Worm (Caenorhabditis elegans) whole organism, young adult: Measurements from ENCODE around the gene Y116A8C.25.
A peak's percentile ranks its signal among the peaks of the same experiment; 100 is the strongest.

Source experiments
- B0336.3 ChIP-seq: fragments of 200-800 bp; sonication (Bioruptor generic); IDR thresholded peaks from 2 replicates; pipeline ENCODE4 v1.3.6; 2022; ENCODE audit warnings: missing genetic modification characterization, missing compliant biosample characterization
- F23B12.7 ChIP-seq: sonication (generic microtip); optimal IDR thresholded peaks from 2 replicates; lab custom pipeline; 2017; ENCODE audit warnings: missing genetic modification characterization, mild to moderate bottlenecking, missing compliant biosample characterization, antibody characterized with exemption, moderate library complexity; ENCODE audit not compliant: insufficient read depth
- F49E8.2 ChIP-seq: sonication (generic microtip); optimal IDR thresholded peaks from 3 replicates; lab custom pipeline; 2017; ENCODE audit warnings: missing genetic modification characterization, mild to moderate bottlenecking, missing compliant biosample characterization, antibody characterized with exemption, moderate library complexity; ENCODE audit not compliant: insufficient read depth
- K11D2.4 ChIP-seq: fragments of 200-800 bp; sonication (Bioruptor generic); IDR thresholded peaks from 2 replicates; pipeline ENCODE4 v1.3.6; 2022; ENCODE audit warnings: missing genetic modification reagents, missing genetic modification characterization, missing compliant biosample characterization
- T07F8.4 ChIP-seq: sonication (generic microtip); optimal IDR thresholded peaks from 2 replicates; lab custom pipeline; 2016; ENCODE audit warnings: mild to moderate bottlenecking, missing genetic modification characterization, moderate library complexity, missing compliant biosample characterization
- Y53F4B.3 ChIP-seq: fragments of 200-800 bp; sonication (Bioruptor generic); IDR thresholded peaks from 2 replicates; pipeline ENCODE4 v1.3.6; 2022; ENCODE audit warnings: missing genetic modification reagents, missing genetic modification characterization, missing compliant biosample characterization
- aptf-2 ChIP-seq: fragments of 200-800 bp; sonication (Bioruptor generic); conservative IDR thresholded peaks from 2 replicates; pipeline ENCODE4 v1.3.6; 2022; ENCODE audit warnings: missing genetic modification reagents, missing genetic modification characterization, missing compliant biosample characterization
- atf-7 ChIP-seq: sonication (generic microtip); optimal IDR thresholded peaks from 2 replicates; lab custom pipeline; 2017; ENCODE audit warnings: mild to moderate bottlenecking, missing genetic modification characterization, missing compliant biosample characterization
- athp-1 ChIP-seq: sonication (generic microtip); optimal IDR thresholded peaks from 2 replicates; lab custom pipeline; 2017; ENCODE audit warnings: mild to moderate bottlenecking, missing genetic modification characterization, missing compliant biosample characterization
- cebp-2 ChIP-seq: fragments of 200-800 bp; sonication (Bioruptor generic); IDR thresholded peaks from 2 replicates; pipeline ENCODE4 v1.3.6; 2022; ENCODE audit warnings: missing genetic modification characterization, missing compliant biosample characterization
- ceh-100 ChIP-seq: fragments of 200-800 bp; sonication (Bioruptor generic); IDR thresholded peaks from 2 replicates; pipeline ENCODE4 v1.3.6; 2022; ENCODE audit warnings: missing genetic modification reagents, missing genetic modification characterization, missing compliant biosample characterization
- die-1 ChIP-seq: sonication (generic microtip); optimal IDR thresholded peaks from 2 replicates; lab custom pipeline; 2016; ENCODE audit warnings: missing genotype, mild to moderate bottlenecking, missing genetic modification characterization, missing compliant biosample characterization
- egl-44 ChIP-seq: fragments of 200-800 bp; sonication (Bioruptor generic); IDR thresholded peaks from 2 replicates; pipeline ENCODE4 v1.3.6; 2022; ENCODE audit warnings: missing genetic modification reagents, missing genetic modification characterization, missing compliant biosample characterization
- egrh-3 ChIP-seq: fragments of 200-800 bp; sonication (Bioruptor generic); IDR thresholded peaks from 2 replicates; pipeline ENCODE4 v1.3.6; 2022; ENCODE audit warnings: missing genetic modification reagents, missing genetic modification characterization, missing compliant biosample characterization
- ekl-4 ChIP-seq: fragments of 200-800 bp; sonication (Bioruptor generic); IDR thresholded peaks from 2 replicates; pipeline ENCODE4 v1.3.6; 2022; ENCODE audit warnings: missing genetic modification reagents, missing genetic modification characterization, missing compliant biosample characterization
- fkh-3 ChIP-seq: sonication (generic microtip); optimal IDR thresholded peaks from 2 replicates; lab custom pipeline; 2016; ENCODE audit warnings: mild to moderate bottlenecking, missing genetic modification characterization, missing compliant biosample characterization
- hmg-1.2 ChIP-seq: fragments of 200-800 bp; sonication (Bioruptor generic); IDR thresholded peaks from 2 replicates; pipeline ENCODE4 v1.3.6; 2022; ENCODE audit warnings: missing genetic modification reagents, missing genetic modification characterization, missing compliant biosample characterization
- let-607 ChIP-seq, 2 experiments: fragments of 200-800 bp in 1 of 2; sonication (Bioruptor generic) in 1 of 2; sonication (generic microtip) in 1 of 2; optimal IDR thresholded peaks; 2 replicates each; lab custom pipeline; 2016 to 2018; ENCODE audit warnings: mild to moderate bottlenecking in 2 of 2, missing compliant biosample characterization in 2 of 2, missing genetic modification characterization in 2 of 2, moderate library complexity in 2 of 2, missing genotype in 1 of 2
- madf-10 ChIP-seq: sonication (generic microtip); optimal IDR thresholded peaks from 2 replicates; lab custom pipeline; 2016; ENCODE audit warnings: mild to moderate bottlenecking, missing genetic modification characterization, missing compliant biosample characterization
- mcd-1 ChIP-seq: fragments of 200-800 bp; sonication (Bioruptor generic); IDR thresholded peaks from 2 replicates; pipeline ENCODE4 v1.3.6; 2022; ENCODE audit warnings: missing genetic modification reagents, missing genetic modification characterization, missing compliant biosample characterization
- mxl-1 ChIP-seq: sonication (generic microtip); optimal IDR thresholded peaks from 2 replicates; lab custom pipeline; 2016; ENCODE audit warnings: missing genetic modification characterization, missing compliant biosample characterization
- nfyb-1 ChIP-seq: fragments of 200-800 bp; sonication (Bioruptor generic); IDR thresholded peaks from 2 replicates; pipeline ENCODE4 v1.3.6; 2022; ENCODE audit warnings: missing genetic modification reagents, missing genetic modification characterization, missing compliant biosample characterization
- nhr-27 ChIP-seq: fragments of 200-800 bp; sonication (Bioruptor generic); optimal IDR thresholded peaks from 2 replicates; lab custom pipeline; 2018; ENCODE audit warnings: mild to moderate bottlenecking, missing genetic modification characterization, moderate library complexity, missing compliant biosample characterization
- rec-8 ChIP-seq, 2 experiments: sonication (generic microtip); optimal IDR thresholded peaks; 2 replicates each; lab custom pipeline; 2016; ENCODE audit warnings: mild to moderate bottlenecking in 2 of 2, missing genetic modification characterization in 2 of 2, missing genetic modification reagents in 2 of 2, missing genotype in 2 of 2, missing biosample characterization in 1 of 2, missing compliant biosample characterization in 1 of 2, moderate library complexity in 1 of 2
- repo-1 ChIP-seq: sonication (generic microtip); optimal IDR thresholded peaks from 2 replicates; lab custom pipeline; 2017; ENCODE audit warnings: mild to moderate bottlenecking, missing genetic modification characterization, missing compliant biosample characterization
- snpc-1.3 ChIP-seq: sonication (generic microtip); optimal IDR thresholded peaks from 2 replicates; lab custom pipeline; 2017; ENCODE audit warnings: missing genetic modification characterization, mild to moderate bottlenecking, missing compliant biosample characterization, antibody characterized with exemption, moderate library complexity, missing genotype, missing genetic modification reagents; ENCODE audit not compliant: insufficient read depth
- snpc-3.4 ChIP-seq: sonication (generic microtip); optimal IDR thresholded peaks from 2 replicates; lab custom pipeline; 2017; ENCODE audit warnings: missing genetic modification characterization, mild to moderate bottlenecking, missing compliant biosample characterization, antibody characterized with exemption, moderate library complexity, missing genotype, missing genetic modification reagents
- snpc-4 ChIP-seq, 5 experiments: fragments of 150-350 bp in 1 of 5; sonication (generic microtip) in 4 of 5; optimal IDR thresholded peaks; 2 replicates each; lab custom pipeline; 2014 to 2018; ENCODE audit warnings: missing genetic modification characterization in 5 of 5, missing biosample characterization in 3 of 5, antibody characterized with exemption in 2 of 5, mild to moderate bottlenecking in 2 of 5, missing compliant biosample characterization in 2 of 5, missing genotype in 2 of 5, moderate library complexity in 2 of 5, missing genetic modification reagents in 1 of 5
- sptf-2 ChIP-seq: fragments of 200-800 bp; sonication (Bioruptor generic); optimal IDR thresholded peaks from 2 replicates; lab custom pipeline; 2018; ENCODE audit warnings: mild to moderate bottlenecking, missing genetic modification characterization, missing compliant biosample characterization
- tbx-9 ChIP-seq: sonication (generic microtip); optimal IDR thresholded peaks from 2 replicates; lab custom pipeline; 2016; ENCODE audit warnings: borderline replicate concordance, missing genetic modification characterization, inconsistent platforms, missing compliant biosample characterization
- tlf-1 ChIP-seq: fragments of 200-800 bp; sonication (Bioruptor generic); optimal IDR thresholded peaks from 2 replicates; lab custom pipeline; 2018; ENCODE audit warnings: mild to moderate bottlenecking, missing genetic modification characterization, missing compliant biosample characterization
- unc-62 ChIP-seq: fragments of 150-350 bp; optimal IDR thresholded peaks from 2 replicates; lab custom pipeline; 2014; ENCODE audit warnings: missing biosample characterization, missing genetic modification reagents, missing genetic modification characterization
- zfh-2 ChIP-seq: fragments of 200-800 bp; sonication (Bioruptor generic); conservative IDR thresholded peaks from 2 replicates; pipeline ENCODE4 v1.3.6; 2022; ENCODE audit warnings: missing genetic modification reagents, missing genetic modification characterization, missing compliant biosample characterization
- zim-3 ChIP-seq: sonication (generic microtip); optimal IDR thresholded peaks from 2 replicates; lab custom pipeline; 2017; ENCODE audit warnings: mild to moderate bottlenecking, missing genetic modification characterization, moderate library complexity, missing compliant biosample characterization
- ztf-22 ChIP-seq: fragments of 200-800 bp; sonication (Bioruptor generic); optimal IDR thresholded peaks from 2 replicates; lab custom pipeline; 2018; ENCODE audit warnings: mild to moderate bottlenecking, missing genetic modification characterization, moderate library complexity, missing compliant biosample characterization

Y116A8C.25 gene

DNA sequence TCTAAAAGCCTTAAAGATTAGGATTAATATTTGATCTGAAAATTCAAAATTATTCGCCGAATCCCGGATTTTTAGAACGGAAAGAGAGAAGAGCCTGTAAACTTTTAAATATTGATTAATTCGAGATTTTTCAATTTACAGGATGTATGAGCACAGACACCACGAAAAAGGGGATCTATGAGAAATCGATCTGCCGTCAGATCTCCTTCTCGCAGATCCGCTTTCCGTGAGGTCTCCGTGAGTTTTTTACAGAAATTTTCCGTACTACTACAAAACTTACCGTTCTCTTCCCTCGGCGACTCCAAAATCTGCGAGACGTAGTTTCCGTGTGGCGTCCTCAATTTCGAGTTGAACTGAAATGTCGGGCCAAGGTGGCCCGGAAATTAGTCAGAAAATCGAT, 29.7 kb upstream of the Y116A8C.25 start (continued):
- TF ChIP-seq athp-1 (tag; lab: Kevin White, UChicago) (no peak), ekl-4 (no peak), atf-7 (tag; lab: Kevin White, UChicago) (no peak), ceh-100 (GFP tag; lab: Robert Waterston, UW) (peak; percentile 74), K11D2.4 (GFP tag; lab: Robert Waterston, UW) (no peak), mcd-1 (GFP tag; lab: Robert Waterston, UW) (no peak), fkh-3 (tag; lab: Kevin White, UChicago) (no peak), let-607 (tag; optimal IDR thresholded peaks at IDR 0.05; lab: Kevin White, UChicago) (no peak), ztf-22 (GFP tag; lab: Kevin White, UChicago) (no peak)
- TF ChIP-seq, all 124 proteins: peak for 5

DNA sequence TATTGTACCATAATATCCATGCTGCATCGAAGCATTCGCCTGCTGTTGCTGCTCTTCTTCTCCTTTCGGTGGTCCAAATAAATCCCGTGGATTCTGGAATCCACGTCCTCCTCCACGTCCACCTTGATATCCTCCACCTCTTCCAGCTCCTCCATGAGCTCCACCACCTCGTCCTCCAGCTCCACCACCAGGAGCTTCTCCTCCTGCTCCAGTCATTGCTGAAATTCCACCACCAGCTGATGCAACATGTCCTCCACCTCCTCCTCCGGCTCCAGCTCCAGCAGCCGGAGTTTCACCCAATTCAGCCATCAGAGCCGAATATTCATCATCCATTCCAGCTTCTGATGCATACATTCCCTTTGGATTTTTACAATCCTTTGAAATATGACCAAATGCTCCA, 27.0 kb upstream of the Y116A8C.25 start:
- TF ChIP-seq T07F8.4 (tag; lab: Kevin White, UChicago) (no peak), zfh-2 (GFP tag; lab: Robert Waterston, UW) (peak; percentile 81), repo-1 (tag; lab: Kevin White, UChicago) (peak; percentile 39), die-1 (no peak), egrh-3 (GFP tag; lab: Robert Waterston, UW) (peak; percentile 70; the same call in 1 of the 2 replicates), cebp-2 (GFP tag; lab: Robert Waterston, UW) (0 out of 2 replicates have a peak, but pooled peaks have one; percentile 22)

DNA sequence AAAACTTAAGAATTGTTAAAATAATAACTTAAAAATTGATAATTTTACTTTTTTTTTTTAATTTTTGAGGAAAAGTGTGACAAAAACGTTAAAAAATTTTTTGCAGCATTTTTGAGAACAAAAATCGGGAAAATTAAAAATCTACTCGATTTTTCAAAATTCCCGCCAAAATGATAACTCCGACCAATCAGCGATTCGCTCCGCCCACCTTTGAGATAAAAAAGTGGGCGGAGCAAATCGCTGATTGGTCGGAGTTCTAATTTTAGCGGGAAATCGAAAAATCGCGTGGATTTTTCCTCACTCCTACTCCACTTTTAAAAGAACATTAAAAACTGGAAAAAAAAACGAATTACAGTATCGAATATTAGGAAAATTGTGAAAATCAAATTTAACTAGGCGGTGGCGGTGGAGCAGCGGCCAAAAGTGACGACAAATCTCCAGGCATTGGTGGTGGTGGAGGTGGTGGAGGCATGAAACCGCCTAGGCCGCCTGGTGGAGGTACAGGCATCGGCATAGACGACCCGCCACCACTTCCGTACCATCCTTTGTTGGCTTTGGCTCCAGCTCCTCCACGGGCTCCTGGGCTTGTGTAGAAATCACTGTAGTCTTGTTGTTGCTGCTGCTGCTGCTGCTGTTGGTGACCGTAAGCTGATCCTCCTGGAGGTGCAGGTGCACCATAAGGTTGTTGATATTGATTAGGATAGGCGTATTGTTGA, 25.8 kb upstream of the Y116A8C.25 start:
- TF ChIP-seq nfyb-1 (GFP tag; lab: Robert Waterston, UW) (peak; percentile 68), zfh-2 (GFP tag; lab: Robert Waterston, UW) (peak; percentile 76), mxl-1 (tag; lab: Kevin White, UChicago) (no peak), snpc-4 (GFP tag; optimal IDR thresholded peaks at IDR 0.05; lab: Kevin White, UChicago) (no peak), snpc-4 (tag; optimal IDR thresholded peaks at IDR 0.05; lab: Kevin White, UChicago) (peak in 1 of 4 experiments; percentile 21), egrh-3 (GFP tag; lab: Robert Waterston, UW) (peak; percentile 35; the same call in 1 of the 2 replicates)

DNA sequence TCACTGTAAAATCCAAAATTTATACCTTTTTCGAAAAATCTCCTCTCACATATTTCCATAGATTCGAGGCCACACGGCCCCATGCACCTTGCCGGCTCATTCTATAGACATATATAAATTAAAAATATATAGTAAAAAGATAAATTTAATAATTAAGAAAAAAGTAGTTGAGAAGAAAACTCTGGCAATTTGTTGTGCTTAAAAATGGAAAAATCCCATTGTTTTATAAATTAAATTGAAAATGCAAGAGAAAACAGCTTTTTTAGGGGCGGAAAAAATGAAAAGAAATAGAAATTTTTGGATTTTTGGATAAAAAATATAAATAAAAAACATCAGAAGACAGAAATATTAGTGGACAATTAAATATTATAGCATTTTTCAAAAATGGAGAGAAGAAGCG, 25.1 kb upstream of the Y116A8C.25 start, which contains the start of gene Y116A8C.30:
Gene Y116A8C.30, minus strand, starts transcription at position 101 of the 400 bp plus-strand sequence.
- TF ChIP-seq egrh-3 (GFP tag; lab: Robert Waterston, UW) (no peak), snpc-4 (GFP tag; optimal IDR thresholded peaks at IDR 0.05; lab: Kevin White, UChicago) (no peak), snpc-4 (tag; optimal IDR thresholded peaks at IDR 0.05; lab: Kevin White, UChicago) (peak in 1 of 4 experiments; percentile 45)

DNA sequence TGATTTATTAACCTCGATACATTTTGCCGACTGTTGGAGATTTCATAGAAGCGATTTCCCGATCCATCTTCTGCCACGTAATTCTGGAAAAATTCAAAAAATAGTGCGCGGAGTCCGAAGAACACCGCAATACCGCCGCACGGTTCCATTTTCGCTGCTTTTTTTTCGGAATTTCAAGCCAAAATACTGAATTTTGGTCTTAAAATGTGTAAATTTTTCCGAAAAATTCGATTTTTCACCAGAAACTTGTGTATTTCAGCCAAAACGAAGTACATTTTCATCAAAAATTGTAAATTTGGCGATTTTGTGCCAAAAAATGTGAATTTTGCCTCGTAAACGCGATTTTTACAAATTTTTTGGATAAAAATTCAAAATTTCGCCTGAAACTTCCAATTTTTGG, 24.6 kb upstream of the Y116A8C.25 start:
- TF ChIP-seq zim-3 (tag; lab: Kevin White, UChicago) (no peak), F49E8.2 (tag; lab: Kevin White, UChicago) (no peak), rec-8 (tag; optimal IDR thresholded peaks at IDR 0.05; lab: Kevin White, UChicago) (no peak), egl-44 (GFP tag; lab: Robert Waterston, UW) (no peak), snpc-3.4 (tag; lab: Kevin White, UChicago) (no peak), sptf-2 (GFP tag; lab: Kevin White, UChicago) (no peak), snpc-1.3 (tag; lab: Kevin White, UChicago) (no peak), unc-62 (GFP tag; lab: Kevin White, UChicago) (no peak), B0336.3 (GFP tag; lab: Robert Waterston, UW) (no peak), F23B12.7 (tag; lab: Kevin White, UChicago) (no peak), snpc-4 (GFP tag; optimal IDR thresholded peaks at IDR 0.05; lab: Kevin White, UChicago) (no peak), snpc-4 (tag; optimal IDR thresholded peaks at IDR 0.05; lab: Kevin White, UChicago) (no peak), hmg-1.2 (GFP tag; lab: Robert Waterston, UW) (no peak), cebp-2 (GFP tag; lab: Robert Waterston, UW) (no peak), nhr-27 (tag; lab: Kevin White, UChicago) (no peak), aptf-2 (GFP tag; lab: Robert Waterston, UW) (no peak), madf-10 (no peak), tlf-1 (GFP tag; lab: Kevin White, UChicago) (no peak), tbx-9 (tag; lab: Kevin White, UChicago) (no peak), Y53F4B.3 (GFP tag; lab: Robert Waterston, UW) (no peak)
- TF ChIP-seq, all 124 proteins: peak for 0
